Worm (Caenorhabditis elegans) whole organism, late embryonic: ENCODE measurements around the gene C46F11.6.
A peak's percentile ranks its signal among the peaks of the same experiment; 100 is the strongest.

ENCODE experiments used
- K02D7.2 ChIP-seq: sonication (generic microtip); optimal IDR thresholded peaks from 2 replicates; lab custom pipeline; 2017; ENCODE audit warnings: mild to moderate bottlenecking, missing genetic modification characterization, missing compliant biosample characterization
- T23F11.4 ChIP-seq: fragments of 200-800 bp; sonication (Bioruptor generic); optimal IDR thresholded peaks from 2 replicates; lab custom pipeline; 2018; ENCODE audit warnings: mild to moderate bottlenecking, missing genetic modification characterization, missing compliant biosample characterization
- ama-1 ChIP-seq: fragments of 150-350 bp; optimal IDR thresholded peaks from 2 replicates; lab custom pipeline; 2014
- ceh-19 ChIP-seq: fragments of 200-800 bp; sonication (Bioruptor generic); optimal IDR thresholded peaks from 2 replicates; lab custom pipeline; 2018; ENCODE audit warnings: mild to moderate bottlenecking, missing genetic modification characterization, missing compliant biosample characterization
- ceh-2 ChIP-seq: sonication (generic microtip); optimal IDR thresholded peaks from 2 replicates; lab custom pipeline; 2016; ENCODE audit warnings: missing genotype, missing genetic modification characterization, missing compliant biosample characterization
- ceh-24 ChIP-seq: sonication (generic microtip); optimal IDR thresholded peaks from 2 replicates; lab custom pipeline; 2016; ENCODE audit warnings: mild to moderate bottlenecking, missing genetic modification characterization, missing compliant biosample characterization
- ceh-30 ChIP-seq: fragments of 150-350 bp; optimal IDR thresholded peaks from 2 replicates; lab custom pipeline; 2014; ENCODE audit warnings: missing biosample characterization, missing genetic modification characterization
- ceh-34 ChIP-seq: sonication (generic microtip); optimal IDR thresholded peaks from 2 replicates; lab custom pipeline; 2016; ENCODE audit warnings: mild to moderate bottlenecking, missing genetic modification characterization, missing compliant biosample characterization
- ceh-9 ChIP-seq: sonication (generic microtip); optimal IDR thresholded peaks from 2 replicates; lab custom pipeline; 2016; ENCODE audit warnings: mild to moderate bottlenecking, missing genetic modification characterization, inconsistent platforms, missing compliant biosample characterization
- dmd-4 ChIP-seq: sonication (generic microtip); optimal IDR thresholded peaks from 2 replicates; lab custom pipeline; 2016; ENCODE audit warnings: borderline replicate concordance, missing genetic modification characterization, missing compliant biosample characterization
- elt-2 ChIP-seq: sonication (generic microtip); optimal IDR thresholded peaks from 2 replicates; lab custom pipeline; 2016; ENCODE audit warnings: missing genetic modification reagents, missing genetic modification characterization, missing compliant biosample characterization
- ets-4 ChIP-seq: sonication (generic microtip); optimal IDR thresholded peaks from 2 replicates; lab custom pipeline; 2016; ENCODE audit warnings: missing genetic modification characterization, missing compliant biosample characterization
- eyg-1 ChIP-seq: sonication (generic microtip); optimal IDR thresholded peaks from 2 replicates; lab custom pipeline; 2016; ENCODE audit warnings: missing genotype, missing genetic modification characterization, missing compliant biosample characterization
- fax-1 ChIP-seq: sonication (generic microtip); optimal IDR thresholded peaks from 2 replicates; lab custom pipeline; 2016; ENCODE audit warnings: missing genotype, missing genetic modification characterization, missing compliant biosample characterization
- fkh-10 ChIP-seq: fragments of 150-350 bp; optimal IDR thresholded peaks from 2 replicates; lab custom pipeline; 2014; ENCODE audit warnings: missing biosample characterization, missing genetic modification reagents, missing genetic modification characterization
- fkh-6 ChIP-seq: sonication (generic microtip); optimal IDR thresholded peaks from 2 replicates; lab custom pipeline; 2016; ENCODE audit warnings: missing genetic modification characterization, missing compliant biosample characterization
- gmeb-2 ChIP-seq: sonication (generic microtip); optimal IDR thresholded peaks from 2 replicates; lab custom pipeline; 2016; ENCODE audit warnings: missing genetic modification characterization, inconsistent platforms, missing compliant biosample characterization
- hlh-13 ChIP-seq: fragments of 200-800 bp; sonication (Bioruptor generic); optimal IDR thresholded peaks from 2 replicates; lab custom pipeline; 2018; ENCODE audit warnings: mild to moderate bottlenecking, missing genetic modification characterization, missing compliant biosample characterization
- hlh-30 ChIP-seq: sonication (generic microtip); optimal IDR thresholded peaks from 2 replicates; lab custom pipeline; 2017; ENCODE audit warnings: antibody characterized with exemption, missing genetic modification characterization, missing compliant biosample characterization; ENCODE audit not compliant: insufficient read depth
- hlh-8 ChIP-seq: sonication (generic microtip); optimal IDR thresholded peaks from 2 replicates; lab custom pipeline; 2016; ENCODE audit warnings: missing genotype, missing genetic modification characterization, missing compliant biosample characterization
- lim-6 ChIP-seq: sonication (generic microtip); optimal IDR thresholded peaks from 2 replicates; lab custom pipeline; 2016; ENCODE audit warnings: missing genetic modification characterization, missing compliant biosample characterization
- lin-11 ChIP-seq: fragments of 200-800 bp; sonication (Bioruptor generic); optimal IDR thresholded peaks from 2 replicates; lab custom pipeline; 2018; ENCODE audit warnings: mild to moderate bottlenecking, missing genetic modification characterization, missing compliant biosample characterization
- madf-2 ChIP-seq: sonication (generic microtip); optimal IDR thresholded peaks from 2 replicates; lab custom pipeline; 2017; ENCODE audit warnings: missing genetic modification characterization, missing compliant biosample characterization
- nhr-11 ChIP-seq: fragments of 150-350 bp; optimal IDR thresholded peaks from 2 replicates; lab custom pipeline; 2014; ENCODE audit warnings: missing biosample characterization, missing genetic modification characterization
- nhr-232 ChIP-seq: sonication (generic microtip); optimal IDR thresholded peaks from 2 replicates; lab custom pipeline; 2016; ENCODE audit warnings: missing genetic modification characterization, missing compliant biosample characterization
- npax-4 ChIP-seq: sonication (generic microtip); optimal IDR thresholded peaks from 2 replicates; lab custom pipeline; 2016; ENCODE audit warnings: missing genetic modification characterization, missing compliant biosample characterization
- odd-2 ChIP-seq: sonication (generic microtip); optimal IDR thresholded peaks from 2 replicates; lab custom pipeline; 2017; ENCODE audit warnings: antibody characterized with exemption, mild to moderate bottlenecking, missing genetic modification characterization, missing compliant biosample characterization
- pag-3 ChIP-seq: sonication (generic microtip); optimal IDR thresholded peaks from 2 replicates; lab custom pipeline; 2016; ENCODE audit warnings: missing compliant biosample characterization, missing genetic modification characterization, borderline replicate concordance
- pat-9 ChIP-seq: fragments of 200-800 bp; sonication (Bioruptor generic); optimal IDR thresholded peaks from 2 replicates; lab custom pipeline; 2018; ENCODE audit warnings: mild to moderate bottlenecking, missing genetic modification characterization, moderate library complexity, missing compliant biosample characterization
- pax-1 ChIP-seq: fragments of 150-350 bp; optimal IDR thresholded peaks from 2 replicates; lab custom pipeline; 2014; ENCODE audit warnings: missing biosample characterization, missing genetic modification characterization
- pha-4 ChIP-seq: fragments of 150-350 bp; optimal IDR thresholded peaks from 2 replicates; lab custom pipeline; 2018; ENCODE audit warnings: missing biosample characterization, missing genetic modification reagents, missing genetic modification characterization
- pqm-1 ChIP-seq: sonication (generic microtip); optimal IDR thresholded peaks from 2 replicates; lab custom pipeline; 2016; ENCODE audit warnings: missing genetic modification characterization, missing compliant biosample characterization
- pros-1 ChIP-seq: fragments of 150-350 bp; optimal IDR thresholded peaks from 2 replicates; lab custom pipeline; 2014; ENCODE audit warnings: missing biosample characterization, missing genetic modification reagents, missing genetic modification characterization
- ref-2 ChIP-seq: sonication (generic microtip); optimal IDR thresholded peaks from 2 replicates; lab custom pipeline; 2016; ENCODE audit warnings: missing genetic modification characterization, missing compliant biosample characterization
- sdc-2 ChIP-seq: sonication (generic microtip); optimal IDR thresholded peaks from 2 replicates; lab custom pipeline; 2016; ENCODE audit warnings: missing genotype, missing genetic modification characterization, missing compliant biosample characterization
- sox-2 ChIP-seq: fragments of 200-800 bp; sonication (Bioruptor generic); IDR thresholded peaks from 2 replicates; pipeline ENCODE4 v1.3.6; 2022; ENCODE audit warnings: missing genetic modification reagents, missing genetic modification characterization, missing compliant biosample characterization
- sox-4 ChIP-seq: sonication (generic microtip); optimal IDR thresholded peaks from 2 replicates; lab custom pipeline; 2017; ENCODE audit warnings: mild to moderate bottlenecking, missing genetic modification characterization, inconsistent platforms, missing compliant biosample characterization
- syd-9 ChIP-seq: sonication (generic microtip); optimal IDR thresholded peaks from 2 replicates; lab custom pipeline; 2016; ENCODE audit warnings: mild to moderate bottlenecking, missing genetic modification characterization, moderate library complexity, missing compliant biosample characterization
- tbx-7 ChIP-seq: sonication (generic microtip); optimal IDR thresholded peaks from 2 replicates; lab custom pipeline; 2016; ENCODE audit warnings: missing genotype, missing genetic modification characterization, missing compliant biosample characterization
- ttx-3 ChIP-seq: sonication (generic microtip); optimal IDR thresholded peaks from 2 replicates; lab custom pipeline; 2016; ENCODE audit warnings: missing genetic modification reagents, missing genetic modification characterization, missing compliant biosample characterization
- unc-3 ChIP-seq, 2 experiments: fragments of 200-800 bp in 1 of 2; sonication (Bioruptor generic) in 1 of 2; sonication (generic microtip) in 1 of 2; conservative IDR thresholded peaks in 1 of 2; optimal IDR thresholded peaks in 1 of 2; 2 replicates each; pipeline versions ENCODE4 v1.3.6 to Lab custom; 2016 to 2022; ENCODE audit warnings: missing compliant biosample characterization in 2 of 2, missing genetic modification characterization in 2 of 2, missing genetic modification reagents in 1 of 2
- unc-42 ChIP-seq: sonication (generic microtip); optimal IDR thresholded peaks from 2 replicates; lab custom pipeline; 2016; ENCODE audit warnings: missing genotype, missing genetic modification characterization, missing compliant biosample characterization
- unc-55 ChIP-seq: sonication (generic microtip); optimal IDR thresholded peaks from 2 replicates; lab custom pipeline; 2017; ENCODE audit warnings: missing biosample characterization, missing genetic modification reagents, missing genetic modification characterization
- ztf-16 ChIP-seq: sonication (generic microtip); optimal IDR thresholded peaks from 2 replicates; lab custom pipeline; 2017; ENCODE audit warnings: missing genetic modification characterization, missing compliant biosample characterization

The C46F11.6 gene

DNA sequence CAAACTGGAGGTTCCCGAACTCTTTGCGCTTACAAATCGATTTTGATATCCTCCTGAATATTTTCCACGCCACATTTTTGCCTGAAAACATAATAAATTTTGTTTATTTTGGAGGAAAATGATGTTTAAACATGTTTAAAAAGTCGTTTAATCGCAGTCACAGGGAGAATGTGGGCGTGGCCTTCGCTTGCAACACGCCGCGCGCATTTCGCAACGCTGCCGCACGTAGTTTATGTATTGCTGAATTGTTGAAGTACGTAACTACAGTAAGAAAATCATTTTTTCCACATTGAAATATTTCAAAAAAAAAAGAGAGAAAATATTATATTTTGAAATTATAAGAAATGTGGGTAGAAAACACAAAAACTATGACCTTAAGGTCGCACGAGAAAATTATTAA, 6.0 kb downstream of the C46F11.6 start, which contains the start of gene C46F11.4 (continued):
- TF ChIP-seq madf-2 (peak; percentile 80), sox-2 (GFP tag; lab: Robert Waterston, UW) (peak; percentile 54), tbx-7 (tag; lab: Kevin White, UChicago) (peak; percentile 43), dmd-4 (tag; lab: Kevin White, UChicago) (peak; percentile 66), syd-9 (peak; percentile 75), hlh-13 (peak; percentile 66), ama-1 (lab: Kevin White, UChicago) (no peak), lim-6 (tag; lab: Kevin White, UChicago) (peak; percentile 1), ref-2 (peak; percentile 61), ttx-3 (tag; lab: Kevin White, UChicago) (peak; percentile 88), npax-4 (peak; percentile 75), sox-4 (tag; lab: Kevin White, UChicago) (peak; percentile 87), ceh-19 (peak; percentile 89), unc-55 (GFP tag; lab: Kevin White, UChicago) (no peak), unc-42 (tag; lab: Kevin White, UChicago) (peak; percentile 34), pat-9 (tag; lab: Kevin White, UChicago) (peak; percentile 85), fkh-6 (tag; lab: Kevin White, UChicago) (peak; percentile 77), T23F11.4 (peak; percentile 72), elt-2 (tag; lab: Kevin White, UChicago) (peak; percentile 96), nhr-11 (tag; lab: Kevin White, UChicago) (no peak), unc-3 (GFP tag; conservative IDR thresholded peaks at IDR 0.05; lab: Robert Waterston, UW) (peak; percentile 83), unc-3 (tag; optimal IDR thresholded peaks at IDR 0.05; lab: Kevin White, UChicago) (peak; percentile 84), pax-1 (no peak), fkh-10 (peak; percentile 30)

DNA sequence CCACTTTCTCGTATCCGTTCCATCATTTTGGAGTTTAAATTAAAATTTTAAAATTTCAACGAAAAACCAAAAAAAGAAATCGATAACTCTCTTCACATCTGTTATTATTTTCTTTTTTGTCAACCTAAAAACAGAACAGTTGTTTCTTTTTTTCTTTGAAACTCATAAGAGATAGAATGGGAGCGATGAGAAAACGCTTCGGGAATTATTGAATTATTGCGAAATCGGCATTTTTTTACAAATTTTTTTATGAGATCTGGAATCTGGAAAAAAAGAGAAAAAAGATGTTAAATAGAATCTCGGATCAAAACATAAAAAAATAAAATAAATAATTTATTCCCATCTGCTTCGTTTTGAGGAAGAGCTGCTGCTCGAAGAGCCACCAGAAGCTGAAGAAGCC, 12.8 kb downstream of the C46F11.6 start, which contains the start of gene C46F11.5:
Gene C46F11.5, minus strand, starts transcription at position 128 of the 400 bp plus-strand sequence.
- TF ChIP-seq ceh-2 (tag; lab: Kevin White, UChicago) (no peak), nhr-232 (no peak), tbx-7 (tag; lab: Kevin White, UChicago) (no peak), fkh-6 (tag; lab: Kevin White, UChicago) (no peak), lin-11 (tag; lab: Kevin White, UChicago) (no peak), pax-1 (no peak), ama-1 (lab: Kevin White, UChicago) (no peak), fkh-10 (no peak), fax-1 (tag; lab: Kevin White, UChicago) (no peak), ceh-30 (tag; lab: Kevin White, UChicago) (no peak)

DNA sequence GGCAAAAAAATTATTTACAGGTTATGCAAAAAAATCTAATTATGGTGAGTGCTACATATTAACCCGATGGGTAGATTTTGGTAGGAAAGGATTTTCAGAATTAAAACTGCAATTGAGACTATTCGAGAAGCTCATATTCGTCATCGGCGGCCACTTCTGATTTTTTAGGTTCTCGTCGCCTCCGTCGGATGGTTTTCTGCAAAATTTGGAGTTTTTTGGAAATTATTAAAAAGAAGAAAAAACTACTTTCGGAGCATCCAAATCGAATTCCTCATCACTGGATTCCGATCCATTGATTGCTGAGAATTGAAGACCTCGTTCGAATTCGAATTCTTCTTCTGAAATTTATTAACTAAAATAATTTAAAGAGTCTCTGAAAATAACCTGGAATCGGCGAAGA, 17.3 kb downstream of the C46F11.6 start:
- TF ChIP-seq hlh-30 (tag; lab: Kevin White, UChicago) (no peak), sox-2 (GFP tag; lab: Robert Waterston, UW) (no peak), ztf-16 (no peak), nhr-232 (no peak), npax-4 (no peak), ceh-30 (tag; lab: Kevin White, UChicago) (no peak), sdc-2 (tag; lab: Kevin White, UChicago) (no peak), syd-9 (no peak), pha-4 (tag; lab: Kevin White, UChicago) (no peak), nhr-11 (tag; lab: Kevin White, UChicago) (no peak), pat-9 (tag; lab: Kevin White, UChicago) (no peak), unc-55 (GFP tag; lab: Kevin White, UChicago) (no peak), ets-4 (tag; lab: Kevin White, UChicago) (no peak), ceh-2 (tag; lab: Kevin White, UChicago) (no peak), hlh-13 (no peak), eyg-1 (tag; lab: Kevin White, UChicago) (no peak), K02D7.2 (no peak), odd-2 (tag; lab: Kevin White, UChicago) (no peak)

DNA sequence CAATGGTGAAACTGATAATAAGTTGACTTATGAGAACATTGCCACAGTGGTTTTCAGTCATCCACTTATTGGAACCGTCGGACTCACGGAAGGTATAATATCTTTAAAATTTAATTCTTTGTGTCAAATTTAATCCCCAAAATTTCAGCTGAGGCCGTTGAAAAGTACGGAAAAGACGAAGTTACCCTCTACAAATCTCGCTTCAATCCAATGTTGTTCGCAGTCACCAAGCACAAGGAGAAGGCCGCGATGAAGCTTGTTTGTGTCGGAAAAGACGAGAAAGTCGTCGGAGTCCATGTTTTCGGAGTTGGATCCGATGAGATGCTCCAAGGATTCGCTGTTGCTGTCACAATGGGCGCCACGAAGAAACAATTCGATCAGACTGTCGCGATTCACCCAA, 17.8 kb downstream of the C46F11.6 start:
- no peak for TF ChIP-seq pros-1 (tag; lab: Kevin White, UChicago)
- no peak for TF ChIP-seq syd-9
- no peak for TF ChIP-seq pqm-1
- no peak for TF ChIP-seq unc-3 (GFP tag; conservative IDR thresholded peaks at IDR 0.05; lab: Robert Waterston, UW)
- TF ChIP-seq unc-3 (tag; optimal IDR thresholded peaks at IDR 0.05; lab: Kevin White, UChicago): no peak
- TF ChIP-seq ref-2: no peak
- TF ChIP-seq ama-1 (lab: Kevin White, UChicago): no peak
- TF ChIP-seq pag-3 (tag; lab: Kevin White, UChicago): no peak
- TF ChIP-seq ceh-9 (tag; lab: Kevin White, UChicago): no peak
- TF ChIP-seq unc-55 (GFP tag; lab: Kevin White, UChicago): no peak
- no peak for TF ChIP-seq dmd-4 (tag; lab: Kevin White, UChicago)
- no peak for TF ChIP-seq gmeb-2 (tag; lab: Kevin White, UChicago)
- no peak for TF ChIP-seq ceh-24
- TF ChIP-seq hlh-13: no peak
- TF ChIP-seq sdc-2 (tag; lab: Kevin White, UChicago): no peak
- TF ChIP-seq lin-11 (tag; lab: Kevin White, UChicago): no peak
- no peak for TF ChIP-seq ceh-34 (tag; lab: Kevin White, UChicago)
- no peak for TF ChIP-seq ceh-2 (tag; lab: Kevin White, UChicago)
- TF ChIP-seq hlh-8 (tag; lab: Kevin White, UChicago): no peak
